Worm (Caenorhabditis elegans) whole organism, late embryonic: ENCODE measurements around the gene Y49A3A.4.

Source experiments
- C38D4.7 ChIP-seq: fragments of 200-800 bp; sonication (Bioruptor generic); optimal IDR thresholded peaks from 2 replicates; lab custom pipeline; 2018; ENCODE audit warnings: mild to moderate bottlenecking, missing genetic modification characterization, moderate library complexity, missing compliant biosample characterization
- K02D7.2 ChIP-seq: sonication (generic microtip); optimal IDR thresholded peaks from 2 replicates; lab custom pipeline; 2017; ENCODE audit warnings: mild to moderate bottlenecking, missing genetic modification characterization, missing compliant biosample characterization
- K09A11.1 ChIP-seq: sonication (generic microtip); optimal IDR thresholded peaks from 2 replicates; lab custom pipeline; 2017; ENCODE audit warnings: antibody characterized with exemption, mild to moderate bottlenecking, missing genetic modification characterization, missing compliant biosample characterization; ENCODE audit not compliant: insufficient read depth
- T23F11.4 ChIP-seq: fragments of 200-800 bp; sonication (Bioruptor generic); optimal IDR thresholded peaks from 2 replicates; lab custom pipeline; 2018; ENCODE audit warnings: mild to moderate bottlenecking, missing genetic modification characterization, missing compliant biosample characterization
- ama-1 ChIP-seq: fragments of 150-350 bp; optimal IDR thresholded peaks from 2 replicates; lab custom pipeline; 2014
- ceh-14 ChIP-seq: sonication (generic microtip); optimal IDR thresholded peaks from 2 replicates; lab custom pipeline; 2016; ENCODE audit warnings: missing genotype, missing genetic modification characterization, missing compliant biosample characterization
- ceh-2 ChIP-seq: sonication (generic microtip); optimal IDR thresholded peaks from 2 replicates; lab custom pipeline; 2016; ENCODE audit warnings: missing genotype, missing genetic modification characterization, missing compliant biosample characterization
- ceh-22 ChIP-seq: sonication (generic microtip); optimal IDR thresholded peaks from 2 replicates; lab custom pipeline; 2017; ENCODE audit warnings: missing biosample characterization, missing genetic modification characterization
- ceh-24 ChIP-seq: sonication (generic microtip); optimal IDR thresholded peaks from 2 replicates; lab custom pipeline; 2016; ENCODE audit warnings: mild to moderate bottlenecking, missing genetic modification characterization, missing compliant biosample characterization
- ceh-31 ChIP-seq: sonication (generic microtip); optimal IDR thresholded peaks from 2 replicates; lab custom pipeline; 2016; ENCODE audit warnings: missing genetic modification characterization, missing compliant biosample characterization
- ceh-45 ChIP-seq: fragments of 200-800 bp; sonication (Bioruptor generic); IDR thresholded peaks from 2 replicates; pipeline ENCODE4 v1.3.6; 2022; ENCODE audit warnings: missing genetic modification reagents, missing genetic modification characterization, missing compliant biosample characterization
- ceh-9 ChIP-seq: sonication (generic microtip); optimal IDR thresholded peaks from 2 replicates; lab custom pipeline; 2016; ENCODE audit warnings: mild to moderate bottlenecking, missing genetic modification characterization, inconsistent platforms, missing compliant biosample characterization
- dmd-4 ChIP-seq: sonication (generic microtip); optimal IDR thresholded peaks from 2 replicates; lab custom pipeline; 2016; ENCODE audit warnings: borderline replicate concordance, missing genetic modification characterization, missing compliant biosample characterization
- dve-1 ChIP-seq: sonication (generic microtip); optimal IDR thresholded peaks from 2 replicates; lab custom pipeline; 2017; ENCODE audit warnings: antibody characterized with exemption, mild to moderate bottlenecking, missing genetic modification characterization, missing compliant biosample characterization
- ets-4 ChIP-seq: sonication (generic microtip); optimal IDR thresholded peaks from 2 replicates; lab custom pipeline; 2016; ENCODE audit warnings: missing genetic modification characterization, missing compliant biosample characterization
- fax-1 ChIP-seq: sonication (generic microtip); optimal IDR thresholded peaks from 2 replicates; lab custom pipeline; 2016; ENCODE audit warnings: missing genotype, missing genetic modification characterization, missing compliant biosample characterization
- fkh-6 ChIP-seq: sonication (generic microtip); optimal IDR thresholded peaks from 2 replicates; lab custom pipeline; 2016; ENCODE audit warnings: missing genetic modification characterization, missing compliant biosample characterization
- hlh-13 ChIP-seq: fragments of 200-800 bp; sonication (Bioruptor generic); optimal IDR thresholded peaks from 2 replicates; lab custom pipeline; 2018; ENCODE audit warnings: mild to moderate bottlenecking, missing genetic modification characterization, missing compliant biosample characterization
- hlh-15 ChIP-seq: sonication (generic microtip); optimal IDR thresholded peaks from 2 replicates; lab custom pipeline; 2016; ENCODE audit warnings: missing genetic modification characterization, missing compliant biosample characterization
- hlh-30 ChIP-seq: sonication (generic microtip); optimal IDR thresholded peaks from 2 replicates; lab custom pipeline; 2017; ENCODE audit warnings: antibody characterized with exemption, missing genetic modification characterization, missing compliant biosample characterization; ENCODE audit not compliant: insufficient read depth
- hlh-6 ChIP-seq: sonication (generic microtip); optimal IDR thresholded peaks from 2 replicates; lab custom pipeline; 2016; ENCODE audit warnings: missing genotype, missing genetic modification characterization, missing compliant biosample characterization
- hlh-8 ChIP-seq: sonication (generic microtip); optimal IDR thresholded peaks from 2 replicates; lab custom pipeline; 2016; ENCODE audit warnings: missing genotype, missing genetic modification characterization, missing compliant biosample characterization
- madf-2 ChIP-seq: sonication (generic microtip); optimal IDR thresholded peaks from 2 replicates; lab custom pipeline; 2017; ENCODE audit warnings: missing genetic modification characterization, missing compliant biosample characterization
- mec-3 ChIP-seq: sonication (generic microtip); optimal IDR thresholded peaks from 2 replicates; lab custom pipeline; 2016; ENCODE audit warnings: borderline replicate concordance, missing genetic modification characterization, missing compliant biosample characterization
- nhr-232 ChIP-seq: sonication (generic microtip); optimal IDR thresholded peaks from 2 replicates; lab custom pipeline; 2016; ENCODE audit warnings: missing genetic modification characterization, missing compliant biosample characterization
- npax-4 ChIP-seq: sonication (generic microtip); optimal IDR thresholded peaks from 2 replicates; lab custom pipeline; 2016; ENCODE audit warnings: missing genetic modification characterization, missing compliant biosample characterization
- odd-2 ChIP-seq: sonication (generic microtip); optimal IDR thresholded peaks from 2 replicates; lab custom pipeline; 2017; ENCODE audit warnings: antibody characterized with exemption, mild to moderate bottlenecking, missing genetic modification characterization, missing compliant biosample characterization
- pag-3 ChIP-seq: sonication (generic microtip); optimal IDR thresholded peaks from 2 replicates; lab custom pipeline; 2016; ENCODE audit warnings: missing compliant biosample characterization, missing genetic modification characterization, borderline replicate concordance
- pax-1 ChIP-seq: fragments of 150-350 bp; optimal IDR thresholded peaks from 2 replicates; lab custom pipeline; 2014; ENCODE audit warnings: missing biosample characterization, missing genetic modification characterization
- pha-2 ChIP-seq: sonication (generic microtip); optimal IDR thresholded peaks from 2 replicates; lab custom pipeline; 2017; ENCODE audit warnings: mild to moderate bottlenecking, missing genetic modification characterization, missing compliant biosample characterization
- pha-4 ChIP-seq: fragments of 150-350 bp; optimal IDR thresholded peaks from 2 replicates; lab custom pipeline; 2018; ENCODE audit warnings: missing biosample characterization, missing genetic modification reagents, missing genetic modification characterization
- pqm-1 ChIP-seq: sonication (generic microtip); optimal IDR thresholded peaks from 2 replicates; lab custom pipeline; 2016; ENCODE audit warnings: missing genetic modification characterization, missing compliant biosample characterization
- ref-2 ChIP-seq: sonication (generic microtip); optimal IDR thresholded peaks from 2 replicates; lab custom pipeline; 2016; ENCODE audit warnings: missing genetic modification characterization, missing compliant biosample characterization
- rnt-1 ChIP-seq: sonication (generic microtip); optimal IDR thresholded peaks from 2 replicates; lab custom pipeline; 2016; ENCODE audit warnings: missing genetic modification characterization, missing compliant biosample characterization
- syd-9 ChIP-seq: sonication (generic microtip); optimal IDR thresholded peaks from 2 replicates; lab custom pipeline; 2016; ENCODE audit warnings: mild to moderate bottlenecking, missing genetic modification characterization, moderate library complexity, missing compliant biosample characterization
- tbx-2 ChIP-seq: sonication (generic microtip); optimal IDR thresholded peaks from 2 replicates; lab custom pipeline; 2016; ENCODE audit warnings: missing genetic modification characterization, missing compliant biosample characterization
- tbx-7 ChIP-seq: sonication (generic microtip); optimal IDR thresholded peaks from 2 replicates; lab custom pipeline; 2016; ENCODE audit warnings: missing genotype, missing genetic modification characterization, missing compliant biosample characterization
- ttx-3 ChIP-seq: sonication (generic microtip); optimal IDR thresholded peaks from 2 replicates; lab custom pipeline; 2016; ENCODE audit warnings: missing genetic modification reagents, missing genetic modification characterization, missing compliant biosample characterization
- unc-42 ChIP-seq: sonication (generic microtip); optimal IDR thresholded peaks from 2 replicates; lab custom pipeline; 2016; ENCODE audit warnings: missing genotype, missing genetic modification characterization, missing compliant biosample characterization
- unc-86 ChIP-seq: sonication (generic microtip); optimal IDR thresholded peaks from 2 replicates; lab custom pipeline; 2016; ENCODE audit warnings: missing genetic modification characterization, missing compliant biosample characterization

The Y49A3A.4 gene

DNA sequence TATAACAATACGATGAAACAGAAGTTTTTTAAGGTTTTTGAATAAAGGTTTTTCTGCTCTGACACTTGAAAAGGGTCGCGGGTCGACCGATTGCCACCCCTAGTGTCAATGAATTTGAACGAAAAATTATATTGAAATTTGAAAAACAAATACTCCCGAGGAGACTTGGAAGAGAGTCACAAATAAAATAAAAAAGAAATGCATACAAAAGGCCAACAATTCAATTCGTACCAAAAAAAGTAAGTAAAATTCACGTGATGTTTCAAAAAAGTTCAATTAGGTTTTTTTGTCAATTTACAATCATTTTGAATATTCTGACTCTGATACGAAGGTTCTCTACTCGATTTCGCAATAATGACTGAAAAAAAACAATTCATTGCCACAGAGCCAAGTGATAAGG is 34.8 kb upstream of the Y49A3A.4 start, which contains the start of gene C15H11.1:
Gene C15H11.1, plus strand, starts transcription at position 301 of the 400 bp plus-strand sequence.
- no peak for TF ChIP-seq ceh-45 (GFP tag; lab: Robert Waterston, UW)
- TF ChIP-seq ceh-9: no peak
- no peak for TF ChIP-seq tbx-2
- TF ChIP-seq hlh-15: no peak
- no peak for TF ChIP-seq pha-2 (tag; lab: Kevin White, UChicago)
- TF ChIP-seq ttx-3 (tag; lab: Kevin White, UChicago): no peak

DNA sequence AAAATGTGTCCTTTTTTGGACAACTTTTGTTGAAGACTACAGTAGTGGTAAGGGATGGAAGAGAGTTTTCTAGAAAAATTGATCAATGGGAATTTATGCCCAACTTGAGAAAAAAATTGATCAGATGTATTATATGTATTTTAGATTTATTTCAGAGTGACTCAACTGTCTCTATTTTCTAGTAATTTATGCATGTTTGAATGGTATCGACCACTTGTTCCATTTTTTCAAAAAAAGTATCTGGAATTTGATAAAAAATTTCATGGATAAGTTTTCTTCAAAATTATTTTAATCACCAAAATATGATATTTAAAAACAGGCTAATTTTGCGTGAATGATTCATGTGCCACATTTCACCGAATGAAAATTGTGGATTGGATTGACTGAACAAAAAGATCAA is 33.1 kb upstream of the Y49A3A.4 start, which contains the start of gene C15H11.10:
Gene C15H11.10, plus strand, starts transcription at position 301 of the 400 bp plus-strand sequence.
- no peak for TF ChIP-seq fax-1 (tag; lab: Kevin White, UChicago)
- no peak for TF ChIP-seq K02D7.2 (tag; lab: Kevin White, UChicago)
- TF ChIP-seq dve-1 (tag; lab: Kevin White, UChicago): no peak
- TF ChIP-seq pha-4 (tag; lab: Kevin White, UChicago): no peak
- no peak for TF ChIP-seq hlh-6 (tag; lab: Kevin White, UChicago)
- TF ChIP-seq T23F11.4 (GFP tag; lab: Kevin White, UChicago): no peak
- TF ChIP-seq C38D4.7: no peak
- no peak for TF ChIP-seq ets-4
- TF ChIP-seq ceh-2 (tag; lab: Kevin White, UChicago): no peak
- TF ChIP-seq pax-1 (tag; lab: Kevin White, UChicago): no peak
- TF ChIP-seq K09A11.1 (tag; lab: Kevin White, UChicago): no peak
- no peak for TF ChIP-seq fkh-6 (tag; lab: Kevin White, UChicago)
- no peak for TF ChIP-seq mec-3 (tag; lab: Kevin White, UChicago)
- no peak for TF ChIP-seq ama-1 (lab: Kevin White, UChicago)
- TF ChIP-seq ceh-14 (tag; lab: Kevin White, UChicago): no peak
- TF ChIP-seq odd-2: no peak
- TF ChIP-seq unc-42 (tag; lab: Kevin White, UChicago): no peak

- TF ChIP-seq hlh-13: no peak
- no peak for TF ChIP-seq unc-86 (tag; lab: Kevin White, UChicago)
- no peak for TF ChIP-seq ceh-24 (tag; lab: Kevin White, UChicago)
- TF ChIP-seq tbx-7: no peak
- no peak for TF ChIP-seq rnt-1
- no peak for TF ChIP-seq ref-2 (tag; lab: Kevin White, UChicago)
- TF ChIP-seq npax-4 (tag; lab: Kevin White, UChicago): no peak
- no peak for TF ChIP-seq K02D7.2 (tag; lab: Kevin White, UChicago)
- no peak for TF ChIP-seq pqm-1
- no peak for TF ChIP-seq hlh-30 (tag; lab: Kevin White, UChicago)
- TF ChIP-seq tbx-2: no peak
- TF ChIP-seq ceh-31: no peak
- no peak for TF ChIP-seq ceh-9
- TF ChIP-seq pag-3: no peak
- TF ChIP-seq, all 69 proteins: peak for 0
These were observed 21.6 kb upstream of the Y49A3A.4 start for ce11 chrV:14380242-14380641.

DNA sequence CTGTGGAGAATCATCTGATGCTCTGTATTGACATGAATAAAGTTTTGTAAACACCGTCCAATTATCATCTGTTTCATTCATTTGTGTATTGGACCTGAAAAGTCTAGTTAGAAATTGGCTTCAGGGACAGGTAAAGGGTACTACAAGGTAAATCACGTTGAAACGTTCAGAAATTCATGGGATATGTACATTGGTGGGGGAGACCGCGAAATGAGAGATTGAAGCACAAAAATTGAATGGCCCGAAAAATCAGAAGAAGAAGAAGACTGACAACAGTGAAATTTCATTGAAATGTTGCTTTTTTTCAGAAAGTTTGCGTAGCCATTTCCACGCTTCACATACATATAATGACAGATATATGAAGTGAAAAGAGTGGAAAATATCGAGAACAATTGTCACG is 20.3 kb upstream of the Y49A3A.4 start, which contains the start of gene npr-43:
Gene npr-43, minus strand, starts transcription at position 101 of the 400 bp plus-strand sequence.
- TF ChIP-seq ceh-22 (tag; lab: Kevin White, UChicago) (no peak), madf-2 (tag; lab: Kevin White, UChicago) (no peak), hlh-8 (tag; lab: Kevin White, UChicago) (no peak), unc-42 (tag; lab: Kevin White, UChicago) (no peak), dmd-4 (tag; lab: Kevin White, UChicago) (no peak), mec-3 (tag; lab: Kevin White, UChicago) (no peak), pha-2 (tag; lab: Kevin White, UChicago) (no peak), nhr-232 (no peak), odd-2 (no peak), ets-4 (no peak), syd-9 (tag; lab: Kevin White, UChicago) (no peak), pag-3 (no peak)
